Worm (Caenorhabditis elegans) whole organism, L4 larva: ENCODE measurements around the gene W04H10.5.

Source experiments
- ceh-82 ChIP-seq: sonication (generic microtip); optimal IDR thresholded peaks from 2 replicates; lab custom pipeline; 2017; ENCODE audit warnings: missing biosample characterization, missing genetic modification characterization
- ces-1 ChIP-seq: fragments of 150-350 bp; sonication (generic microtip); optimal IDR thresholded peaks from 4 replicates; lab custom pipeline; 2014; ENCODE audit warnings: missing biosample characterization, missing genetic modification reagents, missing genetic modification characterization
- hlh-11 ChIP-seq: fragments of 200-800 bp; sonication (Bioruptor generic); optimal IDR thresholded peaks from 2 replicates; lab custom pipeline; 2018; ENCODE audit warnings: mild to moderate bottlenecking, missing genetic modification characterization, missing compliant biosample characterization
- lin-15B ChIP-seq: fragments of 150-350 bp; sonication (generic microtip); optimal IDR thresholded peaks from 3 replicates; lab custom pipeline; 2014; ENCODE audit warnings: missing biosample characterization, missing genetic modification characterization
- lin-29 ChIP-seq: fragments of 200-800 bp; sonication (Bioruptor generic); IDR thresholded peaks from 2 replicates; pipeline ENCODE4 v1.3.6; 2022; ENCODE audit warnings: missing genetic modification reagents, missing genetic modification characterization, missing compliant biosample characterization
- lin-39 ChIP-seq: fragments of 150-350 bp; optimal IDR thresholded peaks from 2 replicates; lab custom pipeline; 2014; ENCODE audit warnings: missing biosample characterization, missing genetic modification reagents, missing genetic modification characterization
- mdl-1 ChIP-seq, 2 experiments: fragments of 150-350 bp in 1 of 2; sonication (generic microtip) in 1 of 2; optimal IDR thresholded peaks; 2 replicates each; lab custom pipeline; 2014 to 2017; ENCODE audit warnings: missing biosample characterization in 2 of 2, missing genetic modification characterization in 2 of 2
- rbr-2 ChIP-seq: sonication (generic microtip); optimal IDR thresholded peaks from 2 replicates; lab custom pipeline; 2016; ENCODE audit warnings: missing genotype, missing genetic modification characterization, missing compliant biosample characterization

DNA sequence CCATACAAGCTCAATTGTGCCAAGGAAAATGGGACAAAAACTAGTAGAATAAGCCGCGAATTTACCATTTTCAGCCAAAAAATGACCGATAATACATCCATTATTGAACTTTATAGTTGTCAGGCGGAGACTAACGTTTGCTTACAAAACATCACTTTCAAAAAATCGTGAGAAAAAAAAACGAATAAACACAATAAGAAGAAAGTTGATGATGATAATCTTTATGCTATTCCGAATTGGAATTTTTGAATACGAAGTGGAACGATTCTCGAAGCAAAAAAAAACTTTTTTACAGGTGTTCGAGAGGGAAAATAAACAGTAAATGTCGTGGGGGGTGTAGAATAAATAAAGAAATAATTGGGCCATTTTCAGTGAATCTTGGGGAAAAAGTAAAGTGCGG lies 28.5 kb upstream of the W04H10.5 start, which contains the start of gene W08F4.7:
- TF ChIP-seq ces-1 (GFP tag; lab: Kevin White, UChicago): no peak
- no peak for TF ChIP-seq mdl-1 (tag; optimal IDR thresholded peaks at IDR 0.05; lab: Kevin White, UChicago)
- no peak for TF ChIP-seq lin-15B (tag; lab: Kevin White, UChicago)
- no peak for TF ChIP-seq hlh-11 (tag; lab: Kevin White, UChicago)
- TF ChIP-seq ceh-82: no peak
- no peak for TF ChIP-seq rbr-2 (tag; lab: Kevin White, UChicago)
- no peak for TF ChIP-seq lin-39 (tag; lab: Kevin White, UChicago)
- no peak for TF ChIP-seq lin-29 (GFP tag; lab: Robert Waterston, UW)
